Fruit fly (Drosophila melanogaster): ENCODE measurements around the gene Setd3.

The Setd3 gene

DNA sequence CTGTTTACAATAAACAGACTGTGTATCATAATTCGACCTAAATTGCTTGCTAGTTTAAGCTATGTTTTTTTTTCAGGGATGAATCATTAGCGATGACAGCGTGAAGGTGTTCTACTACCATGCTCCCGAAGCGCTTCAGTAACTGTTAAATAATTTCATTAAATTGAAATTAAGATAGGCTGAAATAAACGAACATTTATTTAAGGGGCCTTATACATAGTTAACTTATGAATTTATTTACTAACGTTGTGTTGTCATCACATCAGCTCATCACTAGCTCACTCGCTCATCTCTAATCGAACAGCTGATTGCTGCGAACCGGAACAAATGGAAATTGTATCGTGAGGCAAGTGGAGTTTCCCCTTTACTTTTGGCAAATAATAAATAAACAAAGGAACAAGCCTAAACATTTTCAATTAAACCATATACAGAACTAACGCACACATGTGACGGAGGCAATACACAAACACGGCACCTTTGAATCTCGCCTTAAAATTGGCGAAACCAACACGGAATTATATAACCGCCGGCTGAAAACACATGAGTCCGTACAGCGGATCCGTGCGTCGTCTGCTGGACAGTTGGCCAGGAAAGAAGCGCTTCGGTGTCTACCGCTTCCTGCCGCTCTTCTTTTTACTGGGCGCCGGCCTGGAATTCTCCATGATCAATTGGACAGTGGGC, 42.7 kb upstream of the Setd3 start, which contains the start of the genes cm, sloth1 and sloth2 (continued):
- peak; percentile 80 for TF ChIP-seq Mes4 (GFP tag; optimal IDR thresholded peaks at IDR 0.05)

DNA sequence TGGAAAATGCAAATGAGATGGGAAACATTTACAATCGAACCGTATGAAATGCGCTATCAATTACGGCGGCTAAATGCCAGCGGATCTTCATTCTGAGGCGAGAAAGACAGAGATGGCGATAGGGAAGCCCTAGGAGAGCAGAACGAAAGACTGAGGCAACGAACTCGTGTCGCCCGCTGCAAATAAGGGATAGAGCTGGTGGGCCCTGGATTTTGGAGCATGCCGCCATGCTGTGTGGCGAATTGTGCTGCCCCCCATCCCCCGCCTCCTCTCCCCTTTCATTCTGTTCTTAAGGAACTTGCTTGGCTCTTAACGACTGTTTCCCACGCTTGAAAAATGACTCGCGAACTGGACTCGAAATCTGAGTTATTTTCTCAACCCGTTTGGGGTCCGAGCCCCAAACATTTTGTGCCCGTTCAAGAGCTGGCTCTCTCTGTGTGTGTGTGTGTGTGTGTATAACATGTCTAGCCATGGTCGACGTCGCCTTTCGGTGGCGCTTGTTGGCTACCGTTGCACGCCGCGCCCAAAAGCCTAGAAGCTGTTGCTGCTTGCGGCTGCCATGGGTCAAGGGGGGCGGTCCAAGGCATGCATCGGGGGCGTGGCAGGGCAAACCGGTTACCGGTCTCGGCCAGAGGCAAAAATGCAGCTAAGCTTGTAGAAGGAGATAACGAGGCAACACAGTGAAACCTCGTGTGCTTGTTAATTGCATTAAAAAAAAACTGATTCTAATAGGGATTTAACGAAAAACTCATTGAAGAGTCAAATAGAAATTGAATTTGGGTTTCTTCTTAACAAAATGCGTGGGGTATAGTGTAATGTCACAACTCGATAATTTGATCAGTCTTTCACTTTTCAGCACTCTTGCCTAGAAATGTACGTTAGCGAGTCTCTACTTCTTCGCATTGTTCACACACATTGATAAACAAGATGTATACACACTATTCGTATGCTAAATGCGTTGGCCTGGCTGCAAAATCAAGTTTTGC, 39.8 kb upstream of the Setd3 start:
- 0 out of 2 replicates have a peak, but pooled peaks have one; percentile 14 for TF ChIP-seq stc (GFP tag; IDR thresholded peaks at IDR 0.05)
- peak in 1 of 2 experiments; percentile 32 for TF ChIP-seq Pdp1 (GFP tag; optimal IDR thresholded peaks at IDR 0.05)
- peak; percentile 36; the same call in 1 of the 2 replicates for TF ChIP-seq vvl (GFP tag; IDR thresholded peaks at IDR 0.05)
- peak; percentile 25 for TF ChIP-seq Med (GFP tag)
- TF ChIP-seq CG17361 (GFP tag; IDR thresholded peaks at IDR 0.05), result 0 out of 3 replicates have a peak, but pooled peaks have one; percentile 9
- no peak for TF ChIP-seq CG8388 (GFP tag; optimal IDR thresholded peaks at IDR 0.05)
- TF ChIP-seq HLH3B (GFP tag; IDR thresholded peaks at IDR 0.05), result 0 out of 2 replicates have a peak, but pooled peaks have one; percentile 28
- no peak for TF ChIP-seq CG18011 (GFP tag; optimal IDR thresholded peaks at IDR 0.05)
- no peak for TF ChIP-seq Vsx1 (GFP tag; optimal IDR thresholded peaks at IDR 0.05)
- 0 out of 3 replicates have a peak, but pooled peaks have one; percentile 23 for TF ChIP-seq CG34224 (GFP tag; IDR thresholded peaks at IDR 0.05; ENCODE audit: partially characterized antibody)
- TF ChIP-seq CG11695 (GFP tag; IDR thresholded peaks at IDR 0.05), result 0 out of 3 replicates have a peak, but pooled peaks have one; percentile 37
- peak; percentile 34; the same call in 1 of the 2 replicates for TF ChIP-seq CG11247 (GFP tag; IDR thresholded peaks at IDR 0.05)
- peak; percentile 15 for TF ChIP-seq phol (tag; optimal IDR thresholded peaks at IDR 0.05)
- TF ChIP-seq grau (tag; optimal IDR thresholded peaks at IDR 0.05), result peak; percentile 85
- no peak for TF ChIP-seq Hr51 (GFP tag; optimal IDR thresholded peaks at IDR 0.05)
- TF ChIP-seq CG18619 (GFP tag; optimal IDR thresholded peaks at IDR 0.05), result no peak
- TF ChIP-seq gem (tag; optimal IDR thresholded peaks at IDR 0.05), result peak; percentile 27
- no peak for TF ChIP-seq hkb (optimal IDR thresholded peaks at IDR 0.05)
- TF ChIP-seq hkb (GFP tag; IDR thresholded peaks at IDR 0.05), result peak; percentile 40; the same call in 1 of the 2 replicates
- TF ChIP-seq zfh2 (GFP tag; optimal IDR thresholded peaks at IDR 0.05), result no peak
- TF ChIP-seq Ptx1 (GFP tag; IDR thresholded peaks at IDR 0.05), result 0 out of 2 replicates have a peak, but pooled peaks have one; percentile 13
- no peak for TF ChIP-seq Trl (optimal IDR thresholded peaks at IDR 0.05)
- TF ChIP-seq Trl (GFP tag; optimal IDR thresholded peaks at IDR 0.05), result no peak
- 0 out of 3 replicates have a peak, but pooled peaks have one; percentile 19 for TF ChIP-seq ci (GFP tag; IDR thresholded peaks at IDR 0.05)
- no peak for TF ChIP-seq da (GFP tag; optimal IDR thresholded peaks at IDR 0.05)
- TF ChIP-seq row (GFP tag; IDR thresholded peaks at IDR 0.05), result peak; percentile 60
- TF ChIP-seq Drgx (GFP tag; IDR thresholded peaks at IDR 0.05), result peak; percentile 74; the same call in 1 of the 2 replicates
- TF ChIP-seq Xrp1 (GFP tag; IDR thresholded peaks at IDR 0.05), result 0 out of 2 replicates have a peak, but pooled peaks have one; percentile 18
- no peak for TF ChIP-seq fd64A (GFP tag; optimal IDR thresholded peaks at IDR 0.05)
- 0 out of 2 replicates have a peak, but pooled peaks have one; percentile 28 for TF ChIP-seq Awh (GFP tag; IDR thresholded peaks at IDR 0.05)
- TF ChIP-seq Ets65A (GFP tag), result peak; percentile 87
- TF ChIP-seq Oli (tag; optimal IDR thresholded peaks at IDR 0.05), result peak; percentile 10
- TF ChIP-seq crol (GFP tag; IDR thresholded peaks at IDR 0.05), result peak; percentile 51; the same call in 1 of the 2 replicates
- peak; percentile 26 for TF ChIP-seq kni (GFP tag; optimal IDR thresholded peaks at IDR 0.05)
- peak; percentile 43 for TF ChIP-seq CG11504 (tag; optimal IDR thresholded peaks at IDR 0.05)
- peak; percentile 3 for TF ChIP-seq CG17359 (tag; optimal IDR thresholded peaks at IDR 0.05)
- peak; percentile 34 for TF ChIP-seq Blimp-1 (GFP tag; optimal IDR thresholded peaks at IDR 0.05)
- peak; percentile 13 for TF ChIP-seq sqz (GFP tag; optimal IDR thresholded peaks at IDR 0.05)
- peak; percentile 41 for TF ChIP-seq gsb-n (tag; optimal IDR thresholded peaks at IDR 0.05)
- peak; percentile 1 for TF ChIP-seq nmo (GFP tag; optimal IDR thresholded peaks at IDR 0.05)
- TF ChIP-seq CG6175 (GFP tag; IDR thresholded peaks at IDR 0.05), result 0 out of 3 replicates have a peak, but pooled peaks have one; percentile 20
- no peak for TF ChIP-seq eve (GFP tag; optimal IDR thresholded peaks at IDR 0.05)
- peak; percentile 30 for TF ChIP-seq CG2678 (tag; optimal IDR thresholded peaks at IDR 0.05)
